Worm (Caenorhabditis elegans) whole organism, L3 larva: ENCODE measurements around the gene H10D18.5.

Experiments used
- aly-2 ChIP-seq: fragments of 150-350 bp; optimal IDR thresholded peaks from 2 replicates; lab custom pipeline; 2014; ENCODE audit warnings: missing biosample characterization, missing genetic modification characterization
- ama-1 ChIP-seq: fragments of 150-350 bp; optimal IDR thresholded peaks from 2 replicates; lab custom pipeline; 2018
- ceh-16 ChIP-seq: sonication (generic microtip); optimal IDR thresholded peaks from 2 replicates; lab custom pipeline; 2017; ENCODE audit warnings: missing biosample characterization, missing genetic modification characterization
- ceh-28 ChIP-seq: fragments of 150-350 bp; optimal IDR thresholded peaks from 2 replicates; lab custom pipeline; 2014; ENCODE audit warnings: missing biosample characterization, missing genetic modification reagents, missing genetic modification characterization
- ceh-82 ChIP-seq: fragments of 150-350 bp; optimal IDR thresholded peaks from 2 replicates; lab custom pipeline; 2014; ENCODE audit warnings: missing biosample characterization, missing genetic modification characterization
- egl-27 ChIP-seq: sonication (generic microtip); optimal IDR thresholded peaks from 4 replicates; lab custom pipeline; 2017; ENCODE audit warnings: missing biosample characterization, missing genetic modification reagents, missing genetic modification characterization
- egl-5 ChIP-seq: fragments of 150-350 bp; optimal IDR thresholded peaks from 2 replicates; lab custom pipeline; 2017; ENCODE audit warnings: missing biosample characterization, missing genetic modification reagents, missing genetic modification characterization, inconsistent platforms
- elt-2 ChIP-seq: sonication (generic microtip); optimal IDR thresholded peaks from 2 replicates; lab custom pipeline; 2016; ENCODE audit warnings: missing genetic modification reagents, mild to moderate bottlenecking, missing genetic modification characterization, missing compliant biosample characterization
- fkh-10 ChIP-seq: sonication (generic microtip); optimal IDR thresholded peaks from 2 replicates; lab custom pipeline; 2017; ENCODE audit warnings: missing biosample characterization, missing genetic modification reagents, missing genetic modification characterization
- fkh-2 ChIP-seq: fragments of 150-350 bp; optimal IDR thresholded peaks from 2 replicates; lab custom pipeline; 2014; ENCODE audit warnings: missing biosample characterization, missing genetic modification reagents, missing genetic modification characterization
- fos-1 ChIP-seq: fragments of 150-350 bp; optimal IDR thresholded peaks from 2 replicates; lab custom pipeline; 2014; ENCODE audit warnings: missing biosample characterization, missing genetic modification characterization
- hmg-11 ChIP-seq: sonication (generic microtip); optimal IDR thresholded peaks from 2 replicates; lab custom pipeline; 2016; ENCODE audit warnings: missing genetic modification characterization, missing compliant biosample characterization
- jun-1 ChIP-seq: fragments of 150-350 bp; optimal IDR thresholded peaks from 2 replicates; lab custom pipeline; 2014; ENCODE audit warnings: missing biosample characterization, missing genetic modification reagents, missing genetic modification characterization
- lin-15B ChIP-seq: fragments of 150-350 bp; optimal IDR thresholded peaks from 2 replicates; lab custom pipeline; 2014; ENCODE audit warnings: missing biosample characterization, missing genetic modification characterization
- lin-39 ChIP-seq: fragments of 150-350 bp; optimal IDR thresholded peaks from 2 replicates; lab custom pipeline; 2018; ENCODE audit warnings: missing biosample characterization, missing genetic modification reagents, missing genetic modification characterization
- lsy-12 ChIP-seq: sonication (generic microtip); optimal IDR thresholded peaks from 2 replicates; lab custom pipeline; 2016; ENCODE audit warnings: mild to moderate bottlenecking, missing genetic modification characterization, missing compliant biosample characterization
- mml-1 ChIP-seq: fragments of 150-350 bp; sonication (generic microtip); optimal IDR thresholded peaks from 3 replicates; lab custom pipeline; 2014; ENCODE audit warnings: missing biosample characterization, missing genetic modification characterization
- nfya-1 ChIP-seq: sonication (generic microtip); optimal IDR thresholded peaks from 2 replicates; lab custom pipeline; 2017; ENCODE audit warnings: missing genetic modification characterization, mild to moderate bottlenecking, missing compliant biosample characterization, antibody characterized with exemption, moderate library complexity; ENCODE audit not compliant: insufficient read depth
- nhr-11 ChIP-seq: fragments of 150-350 bp; optimal IDR thresholded peaks from 2 replicates; lab custom pipeline; 2014; ENCODE audit warnings: missing biosample characterization, missing genetic modification characterization
- nhr-12 ChIP-seq: fragments of 150-350 bp; optimal IDR thresholded peaks from 2 replicates; lab custom pipeline; 2014; ENCODE audit warnings: missing biosample characterization, missing genetic modification characterization
- nhr-23 ChIP-seq: fragments of 150-350 bp; optimal IDR thresholded peaks from 2 replicates; lab custom pipeline; 2014; ENCODE audit warnings: missing biosample characterization, missing genetic modification reagents, missing genetic modification characterization
- nhr-237 ChIP-seq: fragments of 150-350 bp; optimal IDR thresholded peaks from 2 replicates; lab custom pipeline; 2014; ENCODE audit warnings: missing biosample characterization, missing genetic modification characterization
- nhr-67 ChIP-seq: fragments of 150-350 bp; optimal IDR thresholded peaks from 2 replicates; lab custom pipeline; 2014; ENCODE audit warnings: missing biosample characterization, missing genetic modification characterization
- nhr-77 ChIP-seq: fragments of 150-350 bp; optimal IDR thresholded peaks from 2 replicates; lab custom pipeline; 2014; ENCODE audit warnings: missing biosample characterization, missing genetic modification characterization
- pha-4 ChIP-seq: fragments of 150-350 bp; optimal IDR thresholded peaks from 2 replicates; lab custom pipeline; 2014; ENCODE audit warnings: missing biosample characterization, missing genetic modification reagents, missing genetic modification characterization
- pqm-1 ChIP-seq: fragments of 150-350 bp; optimal IDR thresholded peaks from 2 replicates; lab custom pipeline; 2017; ENCODE audit warnings: missing biosample characterization, missing genetic modification characterization, inconsistent platforms
- skn-1 ChIP-seq: fragments of 150-350 bp; optimal IDR thresholded peaks from 2 replicates; lab custom pipeline; 2014; ENCODE audit warnings: missing biosample characterization, missing genetic modification characterization
- snpc-4 ChIP-seq: fragments of 150-350 bp; optimal IDR thresholded peaks from 2 replicates; lab custom pipeline; 2014; ENCODE audit warnings: missing biosample characterization, missing genetic modification characterization
- tbx-2 ChIP-seq: sonication (generic microtip); optimal IDR thresholded peaks from 2 replicates; lab custom pipeline; 2016; ENCODE audit warnings: mild to moderate bottlenecking, missing genetic modification characterization, missing compliant biosample characterization
- unc-62 ChIP-seq: fragments of 150-350 bp; sonication (generic microtip); optimal IDR thresholded peaks from 4 replicates; lab custom pipeline; 2014; ENCODE audit warnings: missing biosample characterization, missing genetic modification reagents, missing genetic modification characterization
- zag-1 ChIP-seq: fragments of 150-350 bp; optimal IDR thresholded peaks from 2 replicates; lab custom pipeline; 2014; ENCODE audit warnings: missing biosample characterization, missing genetic modification characterization
- ztf-11 ChIP-seq: fragments of 150-350 bp; optimal IDR thresholded peaks from 2 replicates; lab custom pipeline; 2014; ENCODE audit warnings: missing biosample characterization, missing genetic modification characterization

Gene H10D18.5

ce11 chrV:3807846-3808245 is 23.7 kb downstream of the H10D18.5 start:
- TF ChIP-seq zag-1 (tag; lab: Kevin White, UChicago) (no peak), ceh-82 (tag; lab: Kevin White, UChicago) (no peak), nfya-1 (tag; lab: Kevin White, UChicago) (peak; percentile 52), fkh-2 (tag; lab: Kevin White, UChicago) (no peak), nhr-11 (no peak)

ce11 chrV:3805961-3806360 is 25.6 kb downstream of the H10D18.5 start, which contains the start of gene srw-7:
Gene srw-7, plus strand, starts transcription at chrV:3806261.
- no peak for TF ChIP-seq lin-15B
- no peak for TF ChIP-seq ztf-11

DNA sequence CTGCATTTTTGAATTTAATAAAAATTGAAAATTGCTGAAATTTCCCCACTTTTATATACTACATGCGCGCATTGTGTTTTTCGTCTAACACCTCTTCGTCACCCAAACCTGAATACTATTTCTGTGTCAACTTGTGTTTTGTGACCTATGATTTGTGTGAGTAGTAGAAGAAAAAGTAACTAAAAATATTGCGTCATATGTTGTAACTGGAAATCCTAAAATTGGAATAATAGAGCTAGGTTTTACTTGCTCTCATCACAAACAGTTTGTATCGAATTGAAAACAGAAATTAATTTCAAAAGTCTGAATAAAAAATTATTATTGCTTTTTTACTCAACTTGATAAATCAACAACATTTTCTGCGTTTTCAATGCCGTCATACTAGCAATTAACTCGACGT is 26.0 kb downstream of the H10D18.5 start, which contains the start of gene R08F11.4:
TSS of gene R08F11.4 (minus strand) at position 29 of the 400 bp plus-strand sequence.
- TF ChIP-seq egl-5 (no peak), fos-1 (tag; lab: Kevin White, UChicago) (no peak)

DNA sequence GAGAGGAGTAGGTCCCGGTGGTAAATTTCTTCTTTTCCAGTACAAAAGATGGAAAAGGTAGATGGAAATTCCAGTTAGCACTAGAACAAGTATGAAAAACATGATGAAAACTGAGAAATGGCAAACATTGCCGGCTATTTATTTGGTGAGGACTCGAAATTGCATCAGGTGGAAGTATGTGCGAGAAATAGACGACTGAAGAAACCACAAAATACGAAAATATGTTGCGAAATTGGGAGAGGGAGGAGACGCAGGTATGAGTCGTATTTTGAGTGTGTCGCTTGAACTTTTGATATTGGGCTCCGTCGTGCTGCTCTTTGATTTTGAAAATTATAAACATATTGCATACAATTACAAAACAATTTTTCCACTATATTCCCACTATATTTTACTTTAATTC is 28.2 kb downstream of the H10D18.5 start, which contains the start of gene cyp-33C8:
TSS of gene cyp-33C8 (minus strand) at position 200 of the 400 bp plus-strand sequence.
- TF ChIP-seq ceh-28 (no peak), nfya-1 (tag; lab: Kevin White, UChicago) (no peak), skn-1 (no peak), fkh-10 (no peak), aly-2 (tag; lab: Kevin White, UChicago) (no peak), lsy-12 (tag; lab: Kevin White, UChicago) (no peak), egl-5 (no peak), mml-1 (tag; lab: Kevin White, UChicago) (no peak), snpc-4 (tag; lab: Kevin White, UChicago) (peak; percentile 5), nhr-67 (no peak), elt-2 (peak; percentile 21), hmg-11 (tag; lab: Kevin White, UChicago) (no peak), tbx-2 (no peak), lin-39 (tag; lab: Kevin White, UChicago) (peak; percentile 20), nhr-77 (tag; lab: Kevin White, UChicago) (no peak), unc-62 (GFP tag; lab: Kevin White, UChicago) (no peak), nhr-23 (tag; lab: Kevin White, UChicago) (no peak), nhr-12 (tag; lab: Kevin White, UChicago) (no peak), nhr-237 (no peak), jun-1 (tag; lab: Kevin White, UChicago) (no peak), pha-4 (tag; lab: Kevin White, UChicago) (no peak), egl-27 (tag; lab: Kevin White, UChicago) (no peak), pqm-1 (tag; lab: Kevin White, UChicago) (peak; percentile 24)

DNA sequence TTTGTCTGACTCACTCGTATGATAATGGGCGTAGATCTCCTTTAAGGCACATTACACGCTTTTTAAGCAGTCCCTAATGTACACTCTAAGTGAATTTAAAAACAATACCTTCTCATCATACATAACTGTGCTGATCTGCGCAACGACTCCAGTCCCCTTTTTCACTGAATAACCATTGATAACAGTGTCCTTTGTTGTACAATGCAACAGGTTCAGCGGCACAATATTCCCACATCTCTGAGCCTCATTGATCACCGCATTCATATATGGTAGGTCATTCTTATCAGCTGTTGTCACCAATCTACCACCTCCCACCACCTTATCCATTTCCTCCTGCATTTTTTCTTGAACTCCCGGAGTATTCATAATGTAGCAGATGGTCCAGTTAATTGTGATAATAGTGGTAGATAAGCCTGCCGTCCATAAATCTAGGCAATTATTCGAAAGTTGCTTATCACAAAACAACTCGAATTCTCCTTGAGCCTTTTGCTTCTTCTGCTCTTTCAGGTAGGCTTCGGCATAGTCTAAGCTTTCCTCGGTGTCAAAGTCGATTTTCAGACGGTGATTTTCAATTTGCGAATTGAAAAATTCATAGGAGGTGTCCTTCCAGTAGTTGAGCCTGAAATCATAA is 29.6 kb downstream of the H10D18.5 start:
- TF ChIP-seq mml-1 (tag; lab: Kevin White, UChicago) (no peak), ceh-16 (tag; lab: Kevin White, UChicago) (no peak), nhr-11 (no peak)
- TF ChIP-seq, all 47 proteins: peak for 0

DNA sequence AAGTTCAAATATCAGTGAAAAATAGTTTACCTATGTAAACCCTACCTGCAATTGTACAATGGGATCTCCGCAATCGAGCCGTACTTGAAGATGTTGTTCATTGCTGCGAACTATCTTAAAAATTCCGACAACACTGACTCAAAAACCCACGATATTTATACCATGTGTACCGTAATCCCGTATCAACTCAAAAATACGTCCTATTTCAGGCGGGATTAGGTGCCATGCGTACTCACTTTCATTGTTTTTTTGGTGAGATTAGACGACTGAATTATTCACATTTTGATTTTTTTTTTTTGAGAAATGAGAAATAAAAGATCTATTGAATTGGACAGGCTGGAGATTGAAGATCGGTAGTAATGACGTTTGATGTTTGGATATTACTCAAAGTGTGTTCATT is 31.1 kb downstream of the H10D18.5 start, which contains the start of gene srt-30:
TSS of gene srt-30 (minus strand) at position 101 of the 400 bp plus-strand sequence.
- TF ChIP-seq ama-1: no peak
- TF ChIP-seq nhr-12 (tag; lab: Kevin White, UChicago): no peak
- no peak for TF ChIP-seq egl-5
- TF ChIP-seq, all 47 proteins: peak for 0
